Fruit fly (Drosophila melanogaster) whole organism, prepupa: ENCODE measurements around the gene CG42460.
A peak's percentile ranks its signal among the peaks of the same experiment; 100 is the strongest.

Source experiments
- CG11762 ChIP-seq: fragments of 200-800 bp; sonication (Bioruptor generic); optimal IDR thresholded peaks from 3 replicates; lab custom pipeline; 2016; ENCODE audit warnings: missing biosample characterization, missing genetic modification characterization; ENCODE audit not compliant: insufficient read depth
- CG15336 ChIP-seq: fragments of 200-800 bp; sonication (Bioruptor generic); IDR thresholded peaks from 2 replicates; pipeline ENCODE4 v1.3.6; 2022; ENCODE audit warnings: missing biosample characterization, missing genetic modification characterization
- CG1621 ChIP-seq: fragments of 200-800 bp; sonication (Bioruptor generic); optimal IDR thresholded peaks from 3 replicates; lab custom pipeline; 2018; ENCODE audit warnings: missing biosample characterization, mild to moderate bottlenecking, missing genetic modification characterization
- CG3032 ChIP-seq: fragments of 200-800 bp; optimal IDR thresholded peaks from 2 replicates; lab custom pipeline; 2019; ENCODE audit warnings: missing biosample characterization, mild to moderate bottlenecking, missing genetic modification characterization, moderate library complexity
- CG32006 ChIP-seq: fragments of 200-800 bp; sonication (Bioruptor generic); optimal IDR thresholded peaks from 3 replicates; lab custom pipeline; 2017; ENCODE audit warnings: missing biosample characterization, mild to moderate bottlenecking, missing genetic modification characterization
- CG4318 ChIP-seq: fragments of 200-800 bp; sonication (Bioruptor generic); optimal IDR thresholded peaks from 3 replicates; lab custom pipeline; 2017; ENCODE audit warnings: missing biosample characterization, mild to moderate bottlenecking, missing genetic modification characterization
- CG6163 ChIP-seq: fragments of 200-800 bp; sonication (Bioruptor generic); IDR thresholded peaks from 3 replicates; pipeline ENCODE4 v1.3.6; 2022; ENCODE audit warnings: missing biosample characterization, missing genetic modification characterization
- CG6792 ChIP-seq: fragments of 200-800 bp; sonication (Bioruptor generic); optimal IDR thresholded peaks from 3 replicates; lab custom pipeline; 2016; ENCODE audit warnings: missing biosample characterization, missing genetic modification characterization
- CG6808 ChIP-seq: fragments of 200-800 bp; sonication (Bioruptor generic); optimal IDR thresholded peaks from 3 replicates; lab custom pipeline; 2017; ENCODE audit warnings: missing biosample characterization, missing genetic modification characterization, mild to moderate bottlenecking, moderate library complexity, missing genetic modification reagents
- CG7368 ChIP-seq: fragments of 200-800 bp; sonication (Bioruptor generic); optimal IDR thresholded peaks from 3 replicates; lab custom pipeline; 2016; ENCODE audit warnings: missing biosample characterization, missing genetic modification characterization
- CG8632 ChIP-seq: fragments of 200-800 bp; sonication (Bioruptor generic); optimal IDR thresholded peaks from 3 replicates; lab custom pipeline; 2016; ENCODE audit warnings: missing biosample characterization, missing genetic modification characterization
- CG9139 ChIP-seq: fragments of 200-800 bp; sonication (Bioruptor generic); optimal IDR thresholded peaks from 3 replicates; lab custom pipeline; 2017; ENCODE audit warnings: missing biosample characterization, mild to moderate bottlenecking, missing genetic modification characterization
- Eip75B ChIP-seq: fragments of 200-800 bp; sonication (Bioruptor generic); optimal IDR thresholded peaks from 3 replicates; lab custom pipeline; 2016; ENCODE audit warnings: missing biosample characterization, missing genetic modification characterization
- Ets96B ChIP-seq: fragments of 200-800 bp; optimal IDR thresholded peaks from 2 replicates; lab custom pipeline; 2019; ENCODE audit warnings: missing biosample characterization, mild to moderate bottlenecking, missing genetic modification characterization, moderate library complexity
- Gug ChIP-seq: fragments of 200-800 bp; sonication (Bioruptor generic); IDR thresholded peaks from 2 replicates; pipeline ENCODE4 v1.3.6; 2022; ENCODE audit warnings: missing biosample characterization, missing genetic modification characterization
- Hr38 ChIP-seq: sonication (Bioruptor generic); optimal IDR thresholded peaks from 2 replicates; lab custom pipeline; 2016; ENCODE audit warnings: missing biosample characterization, missing genetic modification characterization
- Hr39 ChIP-seq: fragments of 200-800 bp; sonication (Bioruptor generic); optimal IDR thresholded peaks from 2 replicates; lab custom pipeline; 2016; ENCODE audit warnings: missing biosample characterization, missing genetic modification characterization
- Hr4 ChIP-seq: fragments of 200-800 bp; sonication (Bioruptor generic); optimal IDR thresholded peaks from 3 replicates; lab custom pipeline; 2016; ENCODE audit warnings: missing biosample characterization, missing genetic modification characterization
- Lpt ChIP-seq: fragments of 200-800 bp; sonication (Bioruptor generic); optimal IDR thresholded peaks from 3 replicates; lab custom pipeline; 2016; ENCODE audit warnings: missing biosample characterization, missing genetic modification characterization
- OdsH ChIP-seq: fragments of 200-800 bp; sonication (Bioruptor generic); optimal IDR thresholded peaks from 3 replicates; lab custom pipeline; 2016; ENCODE audit warnings: missing biosample characterization, missing genetic modification characterization
- Smox ChIP-seq: fragments of 200-800 bp; sonication (Bioruptor generic); optimal IDR thresholded peaks from 3 replicates; lab custom pipeline; 2016; ENCODE audit warnings: missing biosample characterization, missing genetic modification characterization
- Sox102F ChIP-seq: fragments of 200-800 bp; sonication (Bioruptor generic); optimal IDR thresholded peaks from 2 replicates; lab custom pipeline; 2016; ENCODE audit warnings: missing biosample characterization, mild to moderate bottlenecking, missing genetic modification characterization
- achi ChIP-seq: fragments of 200-800 bp; sonication (Bioruptor generic); optimal IDR thresholded peaks from 3 replicates; lab custom pipeline; 2016; ENCODE audit warnings: missing biosample characterization, missing genetic modification characterization
- cyc ChIP-seq: fragments of 200-800 bp; sonication (Bioruptor generic); optimal IDR thresholded peaks from 3 replicates; lab custom pipeline; 2016; ENCODE audit warnings: missing biosample characterization, missing genetic modification characterization
- dac ChIP-seq: fragments of 200-800 bp; sonication (Bioruptor generic); optimal IDR thresholded peaks from 2 replicates; lab custom pipeline; 2017; ENCODE audit warnings: missing biosample characterization, mild to moderate bottlenecking, missing genetic modification characterization
- dsx ChIP-seq: fragments of 200-800 bp; optimal IDR thresholded peaks from 3 replicates; lab custom pipeline; 2019; ENCODE audit warnings: missing biosample characterization, mild to moderate bottlenecking, missing genetic modification characterization, moderate library complexity; ENCODE audit not compliant: poor library complexity, severe bottlenecking
- eg ChIP-seq: fragments of 200-800 bp; sonication (Bioruptor generic); IDR thresholded peaks from 3 replicates; pipeline ENCODE4 v1.3.6; 2022; ENCODE audit warnings: missing biosample characterization, missing genetic modification characterization
- fd59A ChIP-seq: fragments of 200-800 bp; sonication (Bioruptor generic); optimal IDR thresholded peaks from 2 replicates; lab custom pipeline; 2017; ENCODE audit warnings: missing biosample characterization, mild to moderate bottlenecking, missing genetic modification characterization, missing genetic modification reagents
- fkh ChIP-seq: fragments of 200-800 bp; sonication (Bioruptor generic); optimal IDR thresholded peaks from 3 replicates; lab custom pipeline; 2017; ENCODE audit warnings: missing biosample characterization, mild to moderate bottlenecking, missing genetic modification characterization, moderate library complexity
- pdm3 ChIP-seq: fragments of 200-800 bp; sonication (Bioruptor generic); optimal IDR thresholded peaks from 3 replicates; lab custom pipeline; 2016; ENCODE audit warnings: missing biosample characterization, missing genetic modification characterization
- spab ChIP-seq: fragments of 200-800 bp; sonication (Bioruptor generic); optimal IDR thresholded peaks from 2 replicates; lab custom pipeline; 2017; ENCODE audit warnings: missing biosample characterization, mild to moderate bottlenecking, missing genetic modification characterization, missing genetic modification reagents
- svp ChIP-seq: fragments of 200-800 bp; sonication (Bioruptor generic); peaks from one replicate; lab custom pipeline; 2016; ENCODE audit warnings: missing biosample characterization, missing genetic modification characterization
- topi ChIP-seq: fragments of 200-800 bp; sonication (Bioruptor generic); optimal IDR thresholded peaks from 3 replicates; lab custom pipeline; 2016; ENCODE audit warnings: missing biosample characterization, missing genetic modification characterization
- vri ChIP-seq: fragments of 200-800 bp; sonication (Bioruptor generic); optimal IDR thresholded peaks from 3 replicates; lab custom pipeline; 2016; ENCODE audit warnings: missing biosample characterization, mild to moderate bottlenecking, missing genetic modification characterization

CG42460 gene

DNA sequence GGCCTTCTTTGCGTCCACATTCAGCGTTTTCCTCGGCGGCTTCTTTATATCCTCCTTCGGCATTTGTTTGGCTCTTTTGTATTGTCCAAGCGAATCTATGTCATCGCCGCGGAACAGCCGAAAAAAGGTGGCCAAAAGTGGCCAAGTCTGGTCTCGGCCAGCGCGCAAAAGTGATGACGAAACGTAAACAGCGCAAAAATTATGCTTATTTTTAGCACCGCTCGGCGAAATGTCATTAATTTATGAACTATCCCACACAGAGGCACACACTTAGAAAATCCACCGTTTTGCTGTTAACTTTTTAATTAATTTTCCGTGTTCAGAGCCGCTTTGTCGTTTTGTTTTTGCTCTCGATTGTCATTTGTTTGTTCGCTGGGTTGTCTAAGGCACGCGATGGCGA, 17.4 kb downstream of the CG42460 start:
- TF ChIP-seq cyc = no peak
- no peak for TF ChIP-seq CG4318 (GFP tag; lab: Kevin White, UChicago)
- no peak for TF ChIP-seq dsx (GFP tag; lab: Kevin White, UChicago)
- no peak for TF ChIP-seq CG3032
- TF ChIP-seq CG32006 (GFP tag; lab: Kevin White, UChicago) = no peak
- no peak for TF ChIP-seq Hr38 (GFP tag; lab: Kevin White, UChicago)
- TF ChIP-seq CG6792 = no peak
- TF ChIP-seq svp = no peak

DNA sequence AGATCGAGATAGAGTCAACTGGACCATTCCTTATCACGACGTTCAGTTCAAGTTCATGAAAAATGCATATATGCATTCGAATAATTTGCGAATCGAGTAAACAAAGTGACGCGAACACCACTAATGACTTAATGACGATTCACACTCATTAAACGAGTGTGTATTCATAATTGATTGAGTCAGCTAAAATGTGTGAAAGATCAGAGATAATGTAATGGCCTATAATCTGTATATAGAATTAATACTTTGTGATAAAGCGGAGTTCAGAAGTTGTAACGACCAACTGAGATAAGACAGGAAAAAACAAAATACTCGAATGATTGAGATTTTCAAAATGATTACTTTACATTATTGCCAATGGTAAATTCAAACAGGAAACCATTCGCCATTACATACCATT, 18.5 kb downstream of the CG42460 start:
- TF ChIP-seq OdsH (GFP tag; lab: Kevin White, UChicago) = no peak
- peak; percentile 97 for TF ChIP-seq svp

DNA sequence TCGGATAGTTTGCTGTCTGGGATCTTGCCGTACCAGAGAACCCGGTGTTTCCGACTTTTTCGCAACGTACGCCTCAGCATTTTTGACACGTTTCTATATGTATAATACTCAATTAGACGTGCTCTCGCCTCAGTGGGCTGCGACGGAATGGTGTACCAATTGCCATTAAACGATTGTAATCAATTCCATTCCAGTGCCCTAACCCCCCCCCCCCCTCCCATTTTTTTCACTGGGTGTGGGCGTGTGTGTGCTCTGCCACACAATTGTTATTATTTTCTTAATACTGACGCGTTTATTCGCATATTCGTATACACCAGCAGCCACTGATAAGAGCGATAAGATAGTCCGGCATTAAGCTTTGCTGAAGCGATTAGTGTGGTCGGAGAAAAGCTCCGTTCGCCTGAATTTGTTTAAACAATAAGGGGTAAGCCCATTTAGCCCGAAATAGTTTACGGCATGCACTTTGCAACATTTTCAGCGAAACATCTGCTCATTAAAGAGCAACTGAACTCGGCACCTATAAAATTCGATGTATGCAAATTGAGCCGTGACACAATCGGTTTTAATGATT, 19.1 kb downstream of the CG42460 start:
- TF ChIP-seq vri (GFP tag; lab: Kevin White, UChicago) (peak; percentile 17), Gug (GFP tag; lab: Robert Waterston, UW) (no peak), fkh (GFP tag; lab: Kevin White, UChicago) (peak; percentile 17), svp (peak; percentile 8), CG11762 (GFP tag; lab: Kevin White, UChicago) (no peak), CG8632 (GFP tag; lab: Kevin White, UChicago) (peak; percentile 1)

DNA sequence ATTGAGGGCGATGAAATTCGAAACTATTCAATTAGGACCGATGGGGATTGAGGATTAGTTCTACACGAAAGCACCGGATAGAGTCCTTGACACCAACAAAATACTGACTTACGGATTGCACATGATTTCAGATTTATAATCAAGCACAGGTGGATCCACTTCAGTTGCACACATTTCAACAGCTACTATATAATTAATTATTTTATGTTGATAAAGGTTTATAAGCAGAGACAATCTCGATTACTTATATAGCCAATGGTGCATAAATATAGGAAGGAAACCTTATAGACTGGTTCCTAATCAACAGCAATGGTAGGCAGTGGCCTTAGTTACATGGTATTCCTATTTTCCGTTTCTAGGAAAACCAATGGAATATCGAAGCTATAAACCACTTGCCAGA, 19.9 kb downstream of the CG42460 start:
- no peak for TF ChIP-seq Hr4 (GFP tag; lab: Kevin White, UChicago)
- TF ChIP-seq pdm3 (GFP tag; lab: Kevin White, UChicago) = no peak
- no peak for TF ChIP-seq CG7368 (GFP tag; lab: Kevin White, UChicago)
- TF ChIP-seq achi (GFP tag; lab: Kevin White, UChicago) = no peak
- no peak for TF ChIP-seq CG6808 (GFP tag; lab: Kevin White, UChicago)
- TF ChIP-seq fkh (GFP tag; lab: Kevin White, UChicago) = no peak
- no peak for TF ChIP-seq CG9139 (GFP tag; lab: Kevin White, UChicago)
- no peak for TF ChIP-seq CG1621 (tag; lab: Kevin White, UChicago)
- no peak for TF ChIP-seq dac (GFP tag; lab: Kevin White, UChicago)
- TF ChIP-seq CG32006 (GFP tag; lab: Kevin White, UChicago) = no peak
- no peak for TF ChIP-seq Ets96B (tag; lab: Kevin White, UChicago)
- no peak for TF ChIP-seq Hr38 (GFP tag; lab: Kevin White, UChicago)
- TF ChIP-seq fd59A (GFP tag; lab: Kevin White, UChicago) = no peak
- no peak for TF ChIP-seq cyc

DNA sequence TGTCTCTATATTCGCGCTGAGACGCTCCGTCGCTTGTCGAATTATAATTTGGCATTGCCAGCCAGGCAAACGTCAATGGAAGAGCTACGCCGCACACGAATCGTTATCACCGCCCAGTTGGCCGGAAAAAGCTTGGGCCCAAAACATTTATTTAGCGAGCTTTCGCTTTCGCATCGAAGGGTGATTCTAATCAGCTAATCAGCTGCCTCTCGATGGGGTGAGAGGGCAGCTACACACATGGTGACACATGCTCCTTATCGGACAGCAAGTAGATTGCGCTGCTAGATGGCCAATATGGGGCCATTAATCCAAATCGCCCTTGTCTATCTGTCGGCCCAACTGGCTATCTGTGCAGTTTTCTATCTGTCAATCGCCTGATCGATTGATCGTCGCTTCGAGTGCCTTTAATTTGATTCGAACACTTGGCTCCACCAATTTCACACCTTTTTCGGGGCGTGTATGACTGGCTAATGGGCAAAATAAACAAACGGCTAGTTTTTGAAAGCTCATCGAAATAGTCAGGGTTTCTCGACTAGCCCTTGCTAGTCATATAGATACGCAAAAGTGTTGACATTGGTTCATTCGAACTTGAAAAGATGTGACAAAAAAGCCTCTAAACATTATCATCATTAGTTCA, 22.1 kb downstream of the CG42460 start:
- TF ChIP-seq eg (GFP tag; lab: Robert Waterston, UW) (no peak), fkh (GFP tag; lab: Kevin White, UChicago) (peak; percentile 64), vri (GFP tag; lab: Kevin White, UChicago) (peak; percentile 35), CG6808 (GFP tag; lab: Kevin White, UChicago) (no peak), spab (GFP tag; lab: Kevin White, UChicago) (no peak)

DNA sequence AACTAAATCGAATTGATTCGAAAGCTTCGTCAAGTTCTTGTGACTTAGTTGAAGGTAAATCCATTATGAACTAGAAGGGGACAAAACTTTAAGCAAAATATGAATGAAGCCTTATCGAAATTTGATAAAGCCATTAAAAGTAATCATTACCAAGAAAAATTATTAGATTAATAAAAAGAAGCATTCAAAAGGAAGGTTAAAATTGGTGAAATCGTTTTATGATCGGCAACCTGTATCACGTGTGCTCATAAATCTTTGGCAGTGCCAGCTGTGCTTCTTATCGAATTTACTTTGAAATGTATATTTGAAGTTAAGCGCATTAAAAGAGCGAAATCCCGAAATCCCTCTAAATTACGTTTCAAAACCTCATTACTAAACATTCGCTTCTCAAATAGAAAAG, 26.5 kb downstream of the CG42460 start:
- TF ChIP-seq pdm3 (GFP tag; lab: Kevin White, UChicago) (no peak), Gug (GFP tag; lab: Robert Waterston, UW) (no peak), Sox102F (no peak), fd59A (GFP tag; lab: Kevin White, UChicago) (no peak), Eip75B (GFP tag; lab: Kevin White, UChicago) (no peak), Smox (GFP tag; lab: Kevin White, UChicago) (no peak), CG6792 (no peak), dsx (GFP tag; lab: Kevin White, UChicago) (no peak), cyc (no peak), Lpt (GFP tag; lab: Kevin White, UChicago) (no peak), CG15336 (GFP tag; lab: Robert Waterston, UW) (no peak), topi (GFP tag; lab: Kevin White, UChicago) (no peak), Hr39 (GFP tag; lab: Kevin White, UChicago) (no peak), CG6163 (GFP tag; lab: Robert Waterston, UW) (no peak), vri (GFP tag; lab: Kevin White, UChicago) (no peak)
